Worm (Caenorhabditis elegans) whole organism, young adult: Measurements from ENCODE around the gene ndua-7.
A peak's percentile ranks its signal among the peaks of the same experiment; 100 is the strongest.

Source experiments
- C06A6.2 ChIP-seq: fragments of 200-800 bp; sonication (Bioruptor generic); conservative IDR thresholded peaks from 2 replicates; pipeline ENCODE4 v1.3.6; 2022; ENCODE audit warnings: missing genetic modification characterization, missing compliant biosample characterization
- C17E4.6 ChIP-seq: fragments of 200-800 bp; sonication (Bioruptor generic); IDR thresholded peaks from 2 replicates; pipeline ENCODE4 v1.3.6; 2022; ENCODE audit warnings: missing genetic modification reagents, missing genetic modification characterization, missing compliant biosample characterization
- F22D6.2 ChIP-seq: sonication (generic microtip); optimal IDR thresholded peaks from 2 replicates; lab custom pipeline; 2016; ENCODE audit warnings: mild to moderate bottlenecking, missing genetic modification characterization, missing compliant biosample characterization
- F39B2.1 ChIP-seq: fragments of 200-800 bp; sonication (Bioruptor generic); IDR thresholded peaks from 2 replicates; pipeline ENCODE4 v1.3.6; 2022; ENCODE audit warnings: missing genetic modification reagents, missing genetic modification characterization, missing compliant biosample characterization
- F49E8.2 ChIP-seq: sonication (generic microtip); optimal IDR thresholded peaks from 3 replicates; lab custom pipeline; 2017; ENCODE audit warnings: missing genetic modification characterization, mild to moderate bottlenecking, missing compliant biosample characterization, antibody characterized with exemption, moderate library complexity; ENCODE audit not compliant: insufficient read depth
- F57A8.1 ChIP-seq: fragments of 200-800 bp; sonication (Bioruptor generic); optimal IDR thresholded peaks from 2 replicates; lab custom pipeline; 2018; ENCODE audit warnings: mild to moderate bottlenecking, missing genetic modification characterization, moderate library complexity, missing compliant biosample characterization
- K11D2.4 ChIP-seq: fragments of 200-800 bp; sonication (Bioruptor generic); IDR thresholded peaks from 2 replicates; pipeline ENCODE4 v1.3.6; 2022; ENCODE audit warnings: missing genetic modification reagents, missing genetic modification characterization, missing compliant biosample characterization
- T07F8.4 ChIP-seq: sonication (generic microtip); optimal IDR thresholded peaks from 2 replicates; lab custom pipeline; 2016; ENCODE audit warnings: mild to moderate bottlenecking, missing genetic modification characterization, moderate library complexity, missing compliant biosample characterization
- Y53F4B.3 ChIP-seq: fragments of 200-800 bp; sonication (Bioruptor generic); IDR thresholded peaks from 2 replicates; pipeline ENCODE4 v1.3.6; 2022; ENCODE audit warnings: missing genetic modification reagents, missing genetic modification characterization, missing compliant biosample characterization
- Y56A3A.18 ChIP-seq: fragments of 200-800 bp; sonication (Bioruptor generic); IDR thresholded peaks from 2 replicates; pipeline ENCODE4 v1.3.6; 2022; ENCODE audit warnings: missing genetic modification reagents, missing genetic modification characterization, missing compliant biosample characterization
- Y67H2A.10 ChIP-seq: fragments of 200-800 bp; sonication (Bioruptor generic); conservative IDR thresholded peaks from 2 replicates; pipeline ENCODE4 v1.3.6; 2022; ENCODE audit warnings: missing genetic modification reagents, missing genetic modification characterization, missing compliant biosample characterization
- ZK185.1 ChIP-seq: sonication (generic microtip); optimal IDR thresholded peaks from 2 replicates; lab custom pipeline; 2016; ENCODE audit warnings: mild to moderate bottlenecking, missing genetic modification characterization, missing compliant biosample characterization; ENCODE audit not compliant: poor library complexity, severe bottlenecking
- ama-1 ChIP-seq, 3 experiments: fragments of 150-350 bp in 1 of 3; sonication (generic microtip) in 2 of 3; optimal IDR thresholded peaks; 2 replicates each; lab custom pipeline; 2014 to 2018; ENCODE audit warnings: missing biosample characterization in 2 of 3, missing genetic modification characterization in 2 of 3, missing genetic modification reagents in 2 of 3
- aptf-2 ChIP-seq: fragments of 200-800 bp; sonication (Bioruptor generic); conservative IDR thresholded peaks from 2 replicates; pipeline ENCODE4 v1.3.6; 2022; ENCODE audit warnings: missing genetic modification reagents, missing genetic modification characterization, missing compliant biosample characterization
- atf-7 ChIP-seq: sonication (generic microtip); optimal IDR thresholded peaks from 2 replicates; lab custom pipeline; 2017; ENCODE audit warnings: mild to moderate bottlenecking, missing genetic modification characterization, missing compliant biosample characterization
- attf-3 ChIP-seq: fragments of 200-800 bp; sonication (Bioruptor generic); conservative IDR thresholded peaks from 2 replicates; pipeline ENCODE4 v1.3.6; 2022; ENCODE audit warnings: missing genetic modification reagents, missing genetic modification characterization, missing compliant biosample characterization
- attf-6 ChIP-seq: fragments of 200-800 bp; sonication (Bioruptor generic); IDR thresholded peaks from 2 replicates; pipeline ENCODE4 v1.3.6; 2022; ENCODE audit warnings: missing genetic modification reagents, missing genetic modification characterization, missing compliant biosample characterization
- bed-2 ChIP-seq: fragments of 200-800 bp; sonication (Bioruptor generic); IDR thresholded peaks from 2 replicates; pipeline ENCODE4 v1.3.6; 2022; ENCODE audit warnings: missing genetic modification reagents, missing genetic modification characterization, missing compliant biosample characterization
- chd-7 ChIP-seq: sonication (generic microtip); optimal IDR thresholded peaks from 2 replicates; lab custom pipeline; 2016; ENCODE audit warnings: mild to moderate bottlenecking, missing genetic modification characterization, moderate library complexity, missing compliant biosample characterization
- dox-1 ChIP-seq: fragments of 200-800 bp; sonication (Bioruptor generic); IDR thresholded peaks from 2 replicates; pipeline ENCODE4 v1.3.6; 2022; ENCODE audit warnings: missing genetic modification reagents, missing genetic modification characterization, missing compliant biosample characterization
- dpl-1 ChIP-seq: fragments of 150-350 bp; optimal IDR thresholded peaks from 2 replicates; lab custom pipeline; 2014; ENCODE audit warnings: missing biosample characterization, missing genetic modification reagents, missing genetic modification characterization
- ekl-4 ChIP-seq: fragments of 200-800 bp; sonication (Bioruptor generic); IDR thresholded peaks from 2 replicates; pipeline ENCODE4 v1.3.6; 2022; ENCODE audit warnings: missing genetic modification reagents, missing genetic modification characterization, missing compliant biosample characterization
- hlh-26 ChIP-seq: fragments of 200-800 bp; sonication (Bioruptor generic); conservative IDR thresholded peaks from 2 replicates; pipeline ENCODE4 v1.3.6; 2022; ENCODE audit warnings: missing genetic modification reagents, missing genetic modification characterization, missing compliant biosample characterization
- hmg-1.2 ChIP-seq: fragments of 200-800 bp; sonication (Bioruptor generic); IDR thresholded peaks from 2 replicates; pipeline ENCODE4 v1.3.6; 2022; ENCODE audit warnings: missing genetic modification reagents, missing genetic modification characterization, missing compliant biosample characterization
- hrde-1 ChIP-seq: sonication (generic microtip); optimal IDR thresholded peaks from 2 replicates; lab custom pipeline; 2016; ENCODE audit warnings: missing genetic modification characterization, mild to moderate bottlenecking, missing compliant biosample characterization, moderate library complexity, missing genotype, missing genetic modification reagents, borderline replicate concordance
- lag-1 ChIP-seq: fragments of 200-800 bp; sonication (Bioruptor generic); IDR thresholded peaks from 2 replicates; pipeline ENCODE4 v1.3.6; 2022; ENCODE audit warnings: missing genetic modification reagents, missing genetic modification characterization, missing compliant biosample characterization
- lin-26 ChIP-seq: fragments of 200-800 bp; sonication (Bioruptor generic); IDR thresholded peaks from 2 replicates; pipeline ENCODE4 v1.3.6; 2022; ENCODE audit warnings: missing genetic modification reagents, missing genetic modification characterization, missing compliant biosample characterization
- lin-54 ChIP-seq: fragments of 200-800 bp; sonication (Bioruptor generic); optimal IDR thresholded peaks from 2 replicates; lab custom pipeline; 2018; ENCODE audit warnings: mild to moderate bottlenecking, missing genetic modification characterization, missing compliant biosample characterization
- lsy-27 ChIP-seq: sonication (generic microtip); optimal IDR thresholded peaks from 2 replicates; lab custom pipeline; 2017; ENCODE audit warnings: missing genetic modification characterization, mild to moderate bottlenecking, missing compliant biosample characterization, antibody characterized with exemption, missing genotype, borderline replicate concordance; ENCODE audit not compliant: insufficient read depth
- madf-6 ChIP-seq: fragments of 200-800 bp; sonication (Bioruptor generic); IDR thresholded peaks from 2 replicates; pipeline ENCODE4 v1.3.6; 2022; ENCODE audit warnings: missing genetic modification reagents, missing genetic modification characterization, missing compliant biosample characterization
- madf-8 ChIP-seq: fragments of 200-800 bp; sonication (Bioruptor generic); conservative IDR thresholded peaks from 2 replicates; pipeline ENCODE4 v1.3.6; 2022; ENCODE audit warnings: missing genetic modification reagents, missing genetic modification characterization, missing compliant biosample characterization
- mcd-1 ChIP-seq: fragments of 200-800 bp; sonication (Bioruptor generic); IDR thresholded peaks from 2 replicates; pipeline ENCODE4 v1.3.6; 2022; ENCODE audit warnings: missing genetic modification reagents, missing genetic modification characterization, missing compliant biosample characterization
- nfyb-1 ChIP-seq: fragments of 200-800 bp; sonication (Bioruptor generic); IDR thresholded peaks from 2 replicates; pipeline ENCODE4 v1.3.6; 2022; ENCODE audit warnings: missing genetic modification reagents, missing genetic modification characterization, missing compliant biosample characterization
- nhr-120 ChIP-seq: fragments of 200-800 bp; sonication (Bioruptor generic); IDR thresholded peaks from 2 replicates; pipeline ENCODE4 v1.3.6; 2022; ENCODE audit warnings: missing genetic modification characterization, missing compliant biosample characterization
- nhr-27 ChIP-seq: fragments of 200-800 bp; sonication (Bioruptor generic); optimal IDR thresholded peaks from 2 replicates; lab custom pipeline; 2018; ENCODE audit warnings: mild to moderate bottlenecking, missing genetic modification characterization, moderate library complexity, missing compliant biosample characterization
- rpc-1 ChIP-seq, 2 experiments: fragments of 150-350 bp in 1 of 2; sonication (generic microtip) in 1 of 2; optimal IDR thresholded peaks; 2 replicates each; lab custom pipeline; 2014 to 2018; ENCODE audit warnings: missing biosample characterization in 1 of 2, missing genetic modification characterization in 1 of 2, missing genetic modification reagents in 1 of 2, missing genotype in 1 of 2
- snpc-1.1 ChIP-seq: sonication (generic microtip); optimal IDR thresholded peaks from 2 replicates; lab custom pipeline; 2017; ENCODE audit warnings: missing genetic modification characterization, mild to moderate bottlenecking, missing compliant biosample characterization, antibody characterized with exemption, moderate library complexity, missing genotype, missing genetic modification reagents; ENCODE audit not compliant: insufficient read depth
- snpc-1.3 ChIP-seq: sonication (generic microtip); optimal IDR thresholded peaks from 2 replicates; lab custom pipeline; 2017; ENCODE audit warnings: missing genetic modification characterization, mild to moderate bottlenecking, missing compliant biosample characterization, antibody characterized with exemption, moderate library complexity, missing genotype, missing genetic modification reagents; ENCODE audit not compliant: insufficient read depth
- tbp1 ChIP-seq: fragments of 200-800 bp; sonication (Bioruptor generic); optimal IDR thresholded peaks from 2 replicates; lab custom pipeline; 2018; ENCODE audit warnings: mild to moderate bottlenecking, missing genetic modification characterization, missing compliant biosample characterization
- unc-130 ChIP-seq: sonication (generic microtip); optimal IDR thresholded peaks from 2 replicates; lab custom pipeline; 2016; ENCODE audit warnings: missing genetic modification reagents, missing genetic modification characterization, missing compliant biosample characterization
- zim-3 ChIP-seq: sonication (generic microtip); optimal IDR thresholded peaks from 2 replicates; lab custom pipeline; 2017; ENCODE audit warnings: mild to moderate bottlenecking, missing genetic modification characterization, moderate library complexity, missing compliant biosample characterization
- ztf-18 ChIP-seq: sonication (generic microtip); optimal IDR thresholded peaks from 2 replicates; lab custom pipeline; 2016; ENCODE audit warnings: missing genotype, mild to moderate bottlenecking, missing genetic modification characterization, missing compliant biosample characterization
- ztf-22 ChIP-seq: fragments of 200-800 bp; sonication (Bioruptor generic); optimal IDR thresholded peaks from 2 replicates; lab custom pipeline; 2018; ENCODE audit warnings: mild to moderate bottlenecking, missing genetic modification characterization, moderate library complexity, missing compliant biosample characterization
- ztf-25 ChIP-seq: fragments of 200-800 bp; sonication (Bioruptor generic); IDR thresholded peaks from 2 replicates; pipeline ENCODE4 v1.3.6; 2022; ENCODE audit warnings: missing genetic modification reagents, missing genetic modification characterization, missing compliant biosample characterization
- ztf-28 ChIP-seq: fragments of 200-800 bp; sonication (Bioruptor generic); IDR thresholded peaks from 2 replicates; pipeline ENCODE4 v1.3.6; 2022; ENCODE audit warnings: missing genetic modification reagents, missing genetic modification characterization, missing compliant biosample characterization

The ndua-7 gene

DNA sequence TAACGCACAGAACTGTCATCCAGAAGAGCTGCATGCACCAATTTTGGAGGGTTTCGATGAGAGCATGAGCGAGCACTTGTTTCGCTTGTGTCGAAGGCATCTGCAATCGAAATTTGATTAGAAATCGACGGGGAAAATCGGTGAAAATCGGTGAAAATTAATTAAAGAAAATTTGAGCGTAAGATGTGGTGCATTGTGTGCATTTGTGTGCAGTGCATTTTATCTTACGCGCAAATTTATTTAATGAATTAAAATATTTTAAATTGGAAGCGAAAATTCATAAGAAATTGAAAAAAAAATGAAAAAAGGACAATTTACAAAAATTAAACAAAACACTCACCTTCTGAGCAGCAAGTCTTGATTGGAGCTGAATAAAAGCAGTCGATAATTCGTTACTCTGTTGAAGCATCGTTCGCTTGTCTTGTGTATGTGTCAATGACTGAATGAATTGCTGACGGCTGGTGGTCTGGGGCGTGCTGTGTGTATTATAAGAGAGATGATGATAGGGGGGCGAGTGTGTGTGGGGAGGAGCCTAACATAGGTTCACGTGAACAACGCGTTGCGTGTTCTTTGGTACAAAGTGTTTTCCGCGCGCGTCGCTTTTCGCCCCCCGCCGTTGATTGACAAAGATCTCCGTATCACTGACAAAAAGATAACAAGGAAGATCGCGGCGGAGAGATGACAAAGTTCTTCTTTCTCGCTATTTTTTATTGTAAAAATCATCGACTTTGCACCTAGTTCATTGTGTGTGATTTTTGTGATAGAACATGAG, 32.6 kb downstream of the ndua-7 start (continued):
- no peak for TF ChIP-seq aptf-2 (GFP tag; lab: Robert Waterston, UW)
- no peak for TF ChIP-seq bed-2 (GFP tag; lab: Robert Waterston, UW)
- no peak for TF ChIP-seq F49E8.2 (tag; lab: Kevin White, UChicago)
- TF ChIP-seq atf-7 (tag; lab: Kevin White, UChicago): peak; percentile 76
- TF ChIP-seq nhr-120 (GFP tag; lab: Robert Waterston, UW): no peak
- TF ChIP-seq C17E4.6: no peak
- TF ChIP-seq madf-6 (GFP tag; lab: Robert Waterston, UW): 0 out of 2 replicates have a peak, but pooled peaks have one; percentile 21
- peak; percentile 65 for TF ChIP-seq C06A6.2 (GFP tag; lab: Robert Waterston, UW)
- TF ChIP-seq snpc-1.1 (tag; lab: Kevin White, UChicago): no peak
- TF ChIP-seq zim-3: no peak
- no peak for TF ChIP-seq Y67H2A.10 (GFP tag; lab: Robert Waterston, UW)
- TF ChIP-seq lin-54 (GFP tag; lab: Kevin White, UChicago): peak; percentile 2
- no peak for TF ChIP-seq dpl-1
- 0 out of 2 replicates have a peak, but pooled peaks have one; percentile 14 for TF ChIP-seq ztf-25 (GFP tag; lab: Robert Waterston, UW)
- no peak for TF ChIP-seq F57A8.1 (GFP tag; lab: Kevin White, UChicago)
- TF ChIP-seq ekl-4 (GFP tag; lab: Robert Waterston, UW): no peak
- no peak for TF ChIP-seq hlh-26 (GFP tag; lab: Robert Waterston, UW)
- TF ChIP-seq ZK185.1 (tag; lab: Kevin White, UChicago): no peak
- no peak for TF ChIP-seq nhr-27 (tag; lab: Kevin White, UChicago)
- no peak for TF ChIP-seq snpc-1.3
- TF ChIP-seq lin-26: peak; percentile 76
- peak; percentile 30 for TF ChIP-seq tbp1 (GFP tag; lab: Kevin White, UChicago)
- peak; percentile 30; the same call in 1 of the 2 replicates for TF ChIP-seq hmg-1.2 (GFP tag; lab: Robert Waterston, UW)
- no peak for TF ChIP-seq unc-130 (GFP tag; lab: Kevin White, UChicago)
- TF ChIP-seq attf-6 (GFP tag; lab: Robert Waterston, UW): no peak
- peak; percentile 81 for TF ChIP-seq chd-7 (tag; lab: Kevin White, UChicago)
- TF ChIP-seq dox-1 (GFP tag; lab: Robert Waterston, UW): peak; percentile 31
- no peak for TF ChIP-seq rpc-1 (optimal IDR thresholded peaks at IDR 0.05; lab: Kevin White, UChicago)
- no peak for TF ChIP-seq rpc-1 (tag; optimal IDR thresholded peaks at IDR 0.05; lab: Kevin White, UChicago)
- TF ChIP-seq nfyb-1 (GFP tag; lab: Robert Waterston, UW): peak; percentile 70
- TF ChIP-seq lag-1 (GFP tag; lab: Robert Waterston, UW): no peak
- TF ChIP-seq hrde-1 (tag; lab: Kevin White, UChicago): no peak
- no peak for TF ChIP-seq ztf-28 (GFP tag; lab: Robert Waterston, UW)
- TF ChIP-seq F39B2.1 (GFP tag; lab: Robert Waterston, UW): no peak
- no peak for TF ChIP-seq T07F8.4 (tag; lab: Kevin White, UChicago)
- TF ChIP-seq K11D2.4 (GFP tag; lab: Robert Waterston, UW): peak; percentile 53; the same call in 1 of the 2 replicates
- peak; percentile 92 for TF ChIP-seq ama-1 (optimal IDR thresholded peaks at IDR 0.05; lab: Kevin White, UChicago)
- no peak for TF ChIP-seq ama-1 (GFP tag; optimal IDR thresholded peaks at IDR 0.05; lab: Kevin White, UChicago)
- TF ChIP-seq ztf-18 (tag; lab: Kevin White, UChicago): peak; percentile 10
- TF ChIP-seq Y56A3A.18 (GFP tag; lab: Robert Waterston, UW): no peak
- no peak for TF ChIP-seq madf-8 (GFP tag; lab: Robert Waterston, UW)
- peak; percentile 94 for TF ChIP-seq ztf-22
- no peak for TF ChIP-seq attf-3 (GFP tag; lab: Robert Waterston, UW)
- TF ChIP-seq mcd-1: peak; percentile 59
- peak; percentile 74 for TF ChIP-seq F22D6.2
- TF ChIP-seq Y53F4B.3 (GFP tag; lab: Robert Waterston, UW): no peak
- TF ChIP-seq lsy-27: no peak
